Fruit fly (Drosophila melanogaster) whole organism, embryonic: ENCODE data around the gene slmo.

Experiments used
- CG11695 ChIP-seq: fragments of 200-800 bp; sonication (Bioruptor generic); IDR thresholded peaks from 3 replicates; pipeline ENCODE4 v1.3.6; 2022; ENCODE audit warnings: missing biosample characterization, missing genetic modification characterization
- CG12769 ChIP-seq: fragments of 200-800 bp; sonication (Bioruptor generic); optimal IDR thresholded peaks from 2 replicates; lab custom pipeline; 2019; ENCODE audit warnings: missing biosample characterization, mild to moderate bottlenecking, missing genetic modification characterization, moderate library complexity
- CG13424 ChIP-seq: fragments of 200-800 bp; sonication (Bioruptor generic); optimal IDR thresholded peaks from 2 replicates; lab custom pipeline; 2019; ENCODE audit warnings: missing biosample characterization, mild to moderate bottlenecking, missing genetic modification characterization, moderate library complexity
- CG1529 ChIP-seq: fragments of 200-800 bp; sonication (Bioruptor generic); optimal IDR thresholded peaks from 3 replicates; lab custom pipeline; 2018; ENCODE audit warnings: missing biosample characterization, missing genetic modification characterization
- CG1602 ChIP-seq: fragments of 200-800 bp; sonication (Bioruptor generic); optimal IDR thresholded peaks from 3 replicates; lab custom pipeline; 2016; ENCODE audit warnings: missing biosample characterization, missing genetic modification characterization
- CG17829 ChIP-seq: fragments of 200-800 bp; optimal IDR thresholded peaks from 2 replicates; lab custom pipeline; 2019; ENCODE audit warnings: missing biosample characterization, mild to moderate bottlenecking, missing genetic modification characterization, moderate library complexity
- CG18011 ChIP-seq: fragments of 200-800 bp; sonication (Bioruptor generic); optimal IDR thresholded peaks from 2 replicates; lab custom pipeline; 2017; ENCODE audit warnings: missing biosample characterization, missing genetic modification characterization, mild to moderate bottlenecking, moderate library complexity, missing genotype
- CG1832 ChIP-seq: fragments of 200-800 bp; sonication (Bioruptor generic); optimal IDR thresholded peaks from 2 replicates; lab custom pipeline; 2017; ENCODE audit warnings: missing biosample characterization, mild to moderate bottlenecking, missing genetic modification characterization, inconsistent platforms
- CG2120 ChIP-seq: fragments of 200-800 bp; sonication (Bioruptor generic); optimal IDR thresholded peaks from 3 replicates; lab custom pipeline; 2016; ENCODE audit warnings: missing biosample characterization, missing genetic modification characterization
- CG2712 ChIP-seq: fragments of 200-800 bp; optimal IDR thresholded peaks from 3 replicates; lab custom pipeline; 2019; ENCODE audit warnings: missing biosample characterization, mild to moderate bottlenecking, missing genetic modification characterization, moderate library complexity
- CG31224 ChIP-seq: fragments of 200-800 bp; sonication (Bioruptor generic); IDR thresholded peaks from 2 replicates; pipeline ENCODE4 v1.3.6; 2022; ENCODE audit warnings: missing biosample characterization, missing genetic modification characterization
- CG32767 ChIP-seq: fragments of 200-800 bp; sonication (Bioruptor generic); IDR thresholded peaks from 2 replicates; pipeline ENCODE4 v1.3.6; 2022; ENCODE audit warnings: missing biosample characterization, missing genetic modification characterization
- CG32772 ChIP-seq: fragments of 200-800 bp; sonication (Bioruptor generic); IDR thresholded peaks from 2 replicates; pipeline ENCODE4 v1.3.6; 2022; ENCODE audit warnings: missing biosample characterization, missing genetic modification characterization
- CG3407 ChIP-seq: fragments of 200-800 bp; sonication (Bioruptor generic); optimal IDR thresholded peaks from 2 replicates; lab custom pipeline; 2018; ENCODE audit warnings: missing biosample characterization, mild to moderate bottlenecking, missing genetic modification characterization
- CG4424 ChIP-seq: fragments of 200-800 bp; sonication (Bioruptor generic); optimal IDR thresholded peaks from 3 replicates; lab custom pipeline; 2016; ENCODE audit warnings: missing biosample characterization, missing genetic modification characterization
- CG4707 ChIP-seq: fragments of 200-800 bp; sonication (Bioruptor generic); optimal IDR thresholded peaks from 2 replicates; lab custom pipeline; 2018; ENCODE audit warnings: missing biosample characterization, mild to moderate bottlenecking, missing genetic modification characterization, moderate library complexity
- CG6813 ChIP-seq: fragments of 200-800 bp; sonication (Bioruptor generic); optimal IDR thresholded peaks from 2 replicates; lab custom pipeline; 2017; ENCODE audit warnings: missing biosample characterization, missing genetic modification characterization, mild to moderate bottlenecking, moderate library complexity, missing genetic modification reagents
- CG7556 ChIP-seq: fragments of 200-800 bp; sonication (Bioruptor generic); optimal IDR thresholded peaks from 2 replicates; lab custom pipeline; 2017; ENCODE audit warnings: missing biosample characterization, mild to moderate bottlenecking, missing genetic modification characterization
- CG7839 ChIP-seq: fragments of 200-800 bp; sonication (Bioruptor generic); optimal IDR thresholded peaks from 3 replicates; lab custom pipeline; 2018; ENCODE audit warnings: missing biosample characterization, mild to moderate bottlenecking, missing genetic modification characterization, moderate library complexity
- CG8478 ChIP-seq: fragments of >200 bp; optimal IDR thresholded peaks from 2 replicates; lab custom pipeline; 2018
- CG8924 ChIP-seq: fragments of 200-800 bp; optimal IDR thresholded peaks from 3 replicates; lab custom pipeline; 2019; ENCODE audit warnings: missing biosample characterization, mild to moderate bottlenecking, missing genetic modification characterization, moderate library complexity
- Chrac-16 ChIP-seq: fragments of 200-800 bp; sonication (Bioruptor generic); optimal IDR thresholded peaks from 3 replicates; lab custom pipeline; 2016; ENCODE audit warnings: missing biosample characterization, missing genetic modification characterization
- Dip3 ChIP-seq: fragments of 200-800 bp; sonication (Bioruptor generic); optimal IDR thresholded peaks from 3 replicates; lab custom pipeline; 2016; ENCODE audit warnings: missing biosample characterization, missing genetic modification characterization
- Gsc ChIP-seq: fragments of 200-800 bp; sonication (Bioruptor generic); IDR thresholded peaks from 2 replicates; pipeline ENCODE4 v1.3.6; 2022; ENCODE audit warnings: missing biosample characterization, missing genetic modification characterization
- NfI ChIP-seq: fragments of 200-800 bp; sonication (Bioruptor generic); optimal IDR thresholded peaks from 3 replicates; lab custom pipeline; 2018; ENCODE audit warnings: missing biosample characterization, mild to moderate bottlenecking, missing genetic modification characterization, moderate library complexity
- Ptx1 ChIP-seq: fragments of 200-800 bp; sonication (Bioruptor generic); IDR thresholded peaks from 2 replicates; pipeline ENCODE4 v1.3.6; 2022; ENCODE audit warnings: missing biosample characterization, missing genetic modification characterization
- Six4 ChIP-seq: fragments of 200-800 bp; sonication (Bioruptor generic); optimal IDR thresholded peaks from 2 replicates; lab custom pipeline; 2016; ENCODE audit warnings: missing biosample characterization, missing genetic modification characterization
- abd-A ChIP-seq: fragments of 200-800 bp; sonication (Bioruptor generic); optimal IDR thresholded peaks from 3 replicates; lab custom pipeline; 2019; ENCODE audit warnings: missing biosample characterization, mild to moderate bottlenecking, missing genetic modification characterization, moderate library complexity
- br ChIP-seq: fragments of >200 bp; optimal IDR thresholded peaks from 2 replicates; lab custom pipeline; 2017
- chif ChIP-seq, 2 experiments: fragments of 200-800 bp; sonication (Bioruptor generic); optimal IDR thresholded peaks; 3 replicates each; lab custom pipeline; 2016; ENCODE audit warnings: missing biosample characterization in 2 of 2, missing genetic modification characterization in 2 of 2
- chn ChIP-seq: fragments of 200-800 bp; sonication (Bioruptor generic); optimal IDR thresholded peaks from 2 replicates; lab custom pipeline; 2016; ENCODE audit warnings: missing biosample characterization, missing genetic modification characterization
- ci ChIP-seq: fragments of 200-800 bp; sonication (Bioruptor generic); IDR thresholded peaks from 3 replicates; pipeline ENCODE4 v1.3.6; 2022; ENCODE audit warnings: missing biosample characterization, missing genetic modification characterization
- esg ChIP-seq: fragments of 200-800 bp; sonication (Bioruptor generic); conservative IDR thresholded peaks from 2 replicates; pipeline ENCODE4 v1.3.6; 2022; ENCODE audit warnings: missing biosample characterization, missing genetic modification characterization
- gcm ChIP-seq: fragments of 200-800 bp; sonication (Bioruptor generic); optimal IDR thresholded peaks from 2 replicates; lab custom pipeline; 2019; ENCODE audit warnings: missing biosample characterization, mild to moderate bottlenecking, missing genetic modification characterization, moderate library complexity
- gem ChIP-seq: fragments of 200-800 bp; sonication (Bioruptor generic); optimal IDR thresholded peaks from 2 replicates; lab custom pipeline; 2019; ENCODE audit warnings: missing biosample characterization, mild to moderate bottlenecking, missing genetic modification characterization, moderate library complexity
- grn ChIP-seq: fragments of 200-800 bp; sonication (Bioruptor generic); optimal IDR thresholded peaks from 3 replicates; lab custom pipeline; 2017; ENCODE audit warnings: missing biosample characterization, missing genetic modification characterization
- kah ChIP-seq: fragments of 200-800 bp; sonication (Bioruptor generic); optimal IDR thresholded peaks from 2 replicates; lab custom pipeline; 2018; ENCODE audit warnings: missing biosample characterization, mild to moderate bottlenecking, missing genetic modification characterization
- lmd ChIP-seq: fragments of 200-800 bp; sonication (Bioruptor generic); IDR thresholded peaks from 2 replicates; pipeline ENCODE4 v1.3.6; 2022; ENCODE audit warnings: missing biosample characterization, missing genetic modification characterization
- lola ChIP-seq, 3 experiments: fragments of >200 bp in 2 of 3; fragments of 200-800 bp in 1 of 3; sonication (Bioruptor generic) in 1 of 3; optimal IDR thresholded peaks; 2 replicates each; lab custom pipeline; 2017 to 2019; ENCODE audit warnings: missing biosample characterization in 3 of 3, missing genetic modification characterization in 3 of 3, mild to moderate bottlenecking in 1 of 3, moderate library complexity in 1 of 3
- org-1 ChIP-seq: fragments of 200-800 bp; sonication (Bioruptor generic); optimal IDR thresholded peaks from 2 replicates; lab custom pipeline; 2017; ENCODE audit warnings: missing biosample characterization, missing genetic modification characterization
- otp ChIP-seq: fragments of 200-800 bp; sonication (Bioruptor generic); IDR thresholded peaks from 3 replicates; pipeline ENCODE4, ENCODE4 v1.3.6; 2022; ENCODE audit warnings: missing biosample characterization, missing genetic modification characterization
- sr ChIP-seq: fragments of 200-800 bp; sonication (Bioruptor generic); IDR thresholded peaks from 3 replicates; pipeline ENCODE4 v1.3.6; 2022; ENCODE audit warnings: missing biosample characterization, missing genetic modification characterization
- tgo ChIP-seq: fragments of 200-800 bp; sonication (Bioruptor generic); IDR thresholded peaks from 3 replicates; pipeline ENCODE4 v1.3.6; 2022; ENCODE audit warnings: missing biosample characterization, missing genetic modification characterization
- tin ChIP-seq: fragments of 200-800 bp; sonication (Bioruptor generic); optimal IDR thresholded peaks from 3 replicates; lab custom pipeline; 2016; ENCODE audit warnings: missing biosample characterization, missing genetic modification characterization
- tio ChIP-seq: fragments of 200-800 bp; sonication (Bioruptor generic); optimal IDR thresholded peaks from 2 replicates; lab custom pipeline; 2017; ENCODE audit warnings: missing biosample characterization, missing genetic modification characterization, inconsistent platforms
- tll ChIP-seq, 2 experiments: fragments of 200-800 bp in 1 of 2; fragments of >200 bp in 1 of 2; sonication (Bioruptor generic) in 1 of 2; optimal IDR thresholded peaks; 2 replicates each; lab custom pipeline; 2017 to 2019; ENCODE audit warnings: missing biosample characterization in 2 of 2, missing genetic modification characterization in 2 of 2, mild to moderate bottlenecking in 1 of 2, moderate library complexity in 1 of 2
- trh ChIP-seq: fragments of 200-800 bp; sonication (Bioruptor generic); optimal IDR thresholded peaks from 2 replicates; lab custom pipeline; 2016; ENCODE audit warnings: missing biosample characterization, missing genetic modification characterization
- twi ChIP-seq: fragments of 200-800 bp; optimal IDR thresholded peaks from 2 replicates; lab custom pipeline; 2019; ENCODE audit warnings: missing biosample characterization, mild to moderate bottlenecking, missing genetic modification characterization, moderate library complexity
- zfh1 ChIP-seq: fragments of 200-800 bp; sonication (Bioruptor generic); IDR thresholded peaks from 3 replicates; pipeline ENCODE4 v1.3.6; 2022; ENCODE audit warnings: missing biosample characterization, missing genetic modification characterization

slmo gene

dm6 chr2L:6019352-6020131 lies 29.0 kb downstream of the slmo start, which contains the start of gene H2.0 (continued):
- peak; percentile 29 for TF ChIP-seq CG2120 (GFP tag; lab: Kevin White, UChicago)
- peak; percentile 34 for TF ChIP-seq CG7556
- peak; percentile 41 for TF ChIP-seq CG1602 (GFP tag; lab: Kevin White, UChicago)
- peak; percentile 62 for TF ChIP-seq CG8478 (lab: Kevin White, UChicago)
- TF ChIP-seq twi (tag; lab: Kevin White, UChicago): peak; percentile 94
- peak; percentile 34 for TF ChIP-seq CG12769 (tag; lab: Kevin White, UChicago)
- no peak for TF ChIP-seq CG32767 (GFP tag; lab: Robert Waterston, UW)
- peak; percentile 38 for TF ChIP-seq CG1529 (GFP tag; lab: Kevin White, UChicago)
- TF ChIP-seq CG13424 (tag; lab: Kevin White, UChicago): peak; percentile 23
- TF ChIP-seq tgo: no peak
- peak; percentile 37; the same call in 1 of the 2 replicates for TF ChIP-seq esg (GFP tag; lab: Robert Waterston, UW)
- no peak for TF ChIP-seq br (lab: Kevin White, UChicago)
- no peak for TF ChIP-seq CG18011 (GFP tag; lab: Kevin White, UChicago)
- TF ChIP-seq CG17829 (tag; lab: Kevin White, UChicago): peak; percentile 52
- 0 out of 3 replicates have a peak, but pooled peaks have one; percentile 49 for TF ChIP-seq otp (GFP tag; lab: Robert Waterston, UW)
- TF ChIP-seq zfh1 (GFP tag; lab: Robert Waterston, UW): 0 out of 3 replicates have a peak, but pooled peaks have one; percentile 23
- TF ChIP-seq CG7839 (tag; lab: Kevin White, UChicago): peak; percentile 45
- no peak for TF ChIP-seq CG32772 (GFP tag; lab: Robert Waterston, UW)
- TF ChIP-seq CG8924: peak; percentile 40
- TF ChIP-seq org-1 (GFP tag; lab: Kevin White, UChicago): peak; percentile 39
- 0 out of 2 replicates have a peak, but pooled peaks have one; percentile 15 for TF ChIP-seq Ptx1 (GFP tag; lab: Robert Waterston, UW)
- TF ChIP-seq CG2712 (tag; lab: Kevin White, UChicago): peak; percentile 66
- TF ChIP-seq lola (GFP tag; optimal IDR thresholded peaks at IDR 0.05; lab: Kevin White, UChicago): peak in 1 of 3 experiments; percentile 65
- TF ChIP-seq NfI (GFP tag; lab: Kevin White, UChicago): peak; percentile 20
- TF ChIP-seq Chrac-16 (GFP tag; lab: Kevin White, UChicago): peak; percentile 18
- TF ChIP-seq lmd (GFP tag; lab: Robert Waterston, UW): peak; percentile 53
- peak; percentile 58 for TF ChIP-seq tio (GFP tag; lab: Kevin White, UChicago)
- TF ChIP-seq abd-A (tag; lab: Kevin White, UChicago): peak; percentile 52
- peak; percentile 1 for TF ChIP-seq CG4707 (GFP tag; lab: Kevin White, UChicago)
- TF ChIP-seq Gsc: no peak
- peak; percentile 68 for TF ChIP-seq gem (tag; lab: Kevin White, UChicago)
- 0 out of 3 replicates have a peak, but pooled peaks have one; percentile 28 for TF ChIP-seq CG11695 (GFP tag; lab: Robert Waterston, UW)
- TF ChIP-seq tll (GFP tag; optimal IDR thresholded peaks at IDR 0.05; lab: Kevin White, UChicago): no peak
- peak; percentile 68; the same call in 2 of the 3 replicates for TF ChIP-seq sr (GFP tag; lab: Robert Waterston, UW)
- peak; percentile 46 for TF ChIP-seq CG4424
- TF ChIP-seq trh: no peak
- peak; percentile 30 for TF ChIP-seq chn
- TF ChIP-seq Dip3: no peak
- TF ChIP-seq gcm (GFP tag; lab: Kevin White, UChicago): peak; percentile 37
- peak; percentile 21 for TF ChIP-seq CG3407 (GFP tag; lab: Kevin White, UChicago)
- 0 out of 2 replicates have a peak, but pooled peaks have one; percentile 26 for TF ChIP-seq CG31224 (GFP tag; lab: Robert Waterston, UW)
- peak; percentile 10 for TF ChIP-seq tin (GFP tag; lab: Kevin White, UChicago)
- peak in 1 of 2 experiments; percentile 49 for TF ChIP-seq chif (GFP tag; optimal IDR thresholded peaks at IDR 0.05; lab: Kevin White, UChicago)
- peak; percentile 5 for TF ChIP-seq kah (GFP tag; lab: Kevin White, UChicago)
- TF ChIP-seq CG6813 (GFP tag; lab: Kevin White, UChicago): peak; percentile 42
- peak; percentile 40; the same call in 1 of the 3 replicates for TF ChIP-seq ci (GFP tag; lab: Robert Waterston, UW)
- peak; percentile 24 for TF ChIP-seq grn (GFP tag; lab: Kevin White, UChicago)
- TF ChIP-seq CG1832: peak; percentile 50
- TF ChIP-seq Six4 (GFP tag; lab: Kevin White, UChicago): no peak
